Fruit fly (Drosophila melanogaster): ENCODE results near the gene CG9302.

DNA sequence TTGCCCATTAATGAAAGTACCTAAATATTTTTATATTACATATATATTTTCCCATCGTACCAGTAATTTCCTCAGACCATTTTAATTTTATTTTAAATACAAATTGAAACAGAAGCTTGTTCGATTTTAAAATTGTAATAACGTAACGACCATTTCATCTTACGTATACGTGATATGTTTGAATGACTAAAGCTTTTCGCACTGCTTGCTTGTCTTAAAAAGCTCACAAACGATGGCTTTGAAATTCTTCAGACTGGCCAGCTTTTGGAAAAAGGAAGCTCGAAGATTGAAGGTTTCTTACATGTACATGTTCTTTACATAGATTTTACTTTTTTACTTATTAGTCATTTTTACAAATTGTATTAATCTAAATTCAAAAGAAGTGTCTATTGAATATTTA lies 45.6 kb downstream of the CG9302 start:
- TF ChIP-seq pan (optimal IDR thresholded peaks at IDR 0.05) (no peak), psq (optimal IDR thresholded peaks at IDR 0.05) (no peak), Dll (optimal IDR thresholded peaks at IDR 0.05) (no peak), CG8478 (optimal IDR thresholded peaks at IDR 0.05) (no peak), usp (GFP tag; optimal IDR thresholded peaks at IDR 0.05) (no peak), EcR (GFP tag; optimal IDR thresholded peaks at IDR 0.05) (no peak)
